Fruit fly (Drosophila melanogaster): ENCODE results near the gene CG31088.

CG31088 gene

DNA sequence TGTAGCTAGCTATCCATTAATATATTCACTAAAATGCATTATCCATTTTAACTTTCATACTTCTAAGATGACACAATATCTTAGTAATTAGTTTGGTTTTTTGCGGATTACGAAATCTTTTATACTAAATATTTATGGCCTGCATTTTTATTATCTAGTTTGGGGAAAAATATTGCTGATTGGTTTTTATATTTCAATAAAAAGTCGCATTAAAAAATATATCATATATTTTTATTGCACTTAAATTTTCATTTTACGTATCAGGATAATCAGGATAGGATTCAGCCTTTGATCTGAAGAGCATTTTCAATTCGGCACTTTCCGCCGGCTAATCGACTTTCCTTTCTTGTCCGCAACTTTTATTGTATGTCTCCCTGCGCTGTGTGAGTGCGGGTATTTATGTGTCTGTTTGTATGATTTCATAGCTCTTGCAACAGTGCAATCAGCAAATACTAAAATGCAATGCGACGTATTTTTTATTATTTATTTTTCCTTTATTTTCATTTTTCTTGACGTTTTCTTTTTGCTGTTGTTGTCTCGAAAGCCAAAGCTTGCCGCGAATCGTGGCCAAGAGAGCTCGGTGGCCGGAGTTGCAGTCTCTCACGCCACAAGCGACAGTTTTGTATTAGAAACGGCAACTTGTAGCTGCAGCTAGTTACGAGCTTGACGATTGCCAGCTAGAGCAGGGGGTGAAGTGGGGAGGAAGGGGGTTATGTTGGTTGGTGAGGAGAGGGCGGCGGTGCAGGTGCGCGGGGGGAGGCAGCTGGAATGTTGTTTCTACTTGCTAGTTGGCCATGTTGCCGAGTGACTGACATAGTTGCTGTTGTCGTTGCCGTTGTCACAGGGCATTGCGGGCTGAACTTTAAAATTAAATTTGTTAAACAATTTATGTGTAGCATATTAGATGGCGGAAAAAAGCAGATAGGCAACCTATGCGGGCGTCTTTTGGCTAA is 27.8 kb downstream of the CG31088 start:
- TF ChIP-seq Eip78C (GFP tag) (peak; percentile 70), acj6 (GFP tag; optimal IDR thresholded peaks at IDR 0.05) (no peak), OdsH (GFP tag; optimal IDR thresholded peaks at IDR 0.05) (peak; percentile 17), CG8119 (GFP tag; IDR thresholded peaks at IDR 0.05) (peak; percentile 62; the same call in 2 of the 3 replicates), fkh (GFP tag; optimal IDR thresholded peaks at IDR 0.05) (no peak), eg (GFP tag; IDR thresholded peaks at IDR 0.05) (peak; percentile 72; the same call in 2 of the 3 replicates), Hr4 (GFP tag; optimal IDR thresholded peaks at IDR 0.05) (peak; percentile 62), Lpt (GFP tag; optimal IDR thresholded peaks at IDR 0.05) (peak; percentile 0), CG15336 (GFP tag; IDR thresholded peaks at IDR 0.05) (peak; percentile 12; the same call in 1 of the 2 replicates), Gug (GFP tag; IDR thresholded peaks at IDR 0.05) (peak; percentile 10; the same call in 1 of the 2 replicates), CG11902 (GFP tag; optimal IDR thresholded peaks at IDR 0.05) (no peak), pdm3 (GFP tag; optimal IDR thresholded peaks at IDR 0.05) (no peak), CG8632 (GFP tag; optimal IDR thresholded peaks at IDR 0.05) (no peak), CG6163 (GFP tag; IDR thresholded peaks at IDR 0.05) (0 out of 3 replicates have a peak, but pooled peaks have one; percentile 22), CG6276 (GFP tag; optimal IDR thresholded peaks at IDR 0.05) (peak; percentile 62), Ets21C (GFP tag; optimal IDR thresholded peaks at IDR 0.05) (no peak), CG11294 (GFP tag; IDR thresholded peaks at IDR 0.05) (no peak), svp (GFP tag) (peak; percentile 47), dac (GFP tag; optimal IDR thresholded peaks at IDR 0.05) (no peak), CG4318 (GFP tag; optimal IDR thresholded peaks at IDR 0.05) (peak; percentile 71), CG10631 (GFP tag; optimal IDR thresholded peaks at IDR 0.05) (no peak), esn (GFP tag; optimal IDR thresholded peaks at IDR 0.05) (no peak), CG32006 (GFP tag; optimal IDR thresholded peaks at IDR 0.05) (peak; percentile 83), salr (GFP tag; optimal IDR thresholded peaks at IDR 0.05) (peak in 1 of 2 experiments; percentile 60)

- TF ChIP-seq Hr4 (GFP tag; optimal IDR thresholded peaks at IDR 0.05) (no peak), CG1621 (tag; optimal IDR thresholded peaks at IDR 0.05) (no peak), CG11902 (GFP tag; optimal IDR thresholded peaks at IDR 0.05) (no peak), topi (GFP tag; optimal IDR thresholded peaks at IDR 0.05) (no peak), Eip75B (GFP tag; optimal IDR thresholded peaks at IDR 0.05) (no peak), Eip93F (GFP tag; optimal IDR thresholded peaks at IDR 0.05) (no peak), esn (GFP tag; optimal IDR thresholded peaks at IDR 0.05) (no peak), fkh (GFP tag; optimal IDR thresholded peaks at IDR 0.05) (no peak), net (GFP tag; optimal IDR thresholded peaks at IDR 0.05) (no peak), Ets21C (GFP tag; optimal IDR thresholded peaks at IDR 0.05) (no peak), CG3919 (GFP tag; optimal IDR thresholded peaks at IDR 0.05) (no peak), ss (GFP tag; optimal IDR thresholded peaks at IDR 0.05) (no peak), Gug (GFP tag; IDR thresholded peaks at IDR 0.05) (no peak), CG4318 (GFP tag; optimal IDR thresholded peaks at IDR 0.05) (no peak), spab (GFP tag; optimal IDR thresholded peaks at IDR 0.05) (no peak), Eip78C (GFP tag) (no peak), Blimp-1 (GFP tag; optimal IDR thresholded peaks at IDR 0.05) (no peak), CG15336 (GFP tag; IDR thresholded peaks at IDR 0.05) (no peak)
These were observed 29.0 kb downstream of the CG31088 start for dm6 chr3R:15921747-15922146.

DNA sequence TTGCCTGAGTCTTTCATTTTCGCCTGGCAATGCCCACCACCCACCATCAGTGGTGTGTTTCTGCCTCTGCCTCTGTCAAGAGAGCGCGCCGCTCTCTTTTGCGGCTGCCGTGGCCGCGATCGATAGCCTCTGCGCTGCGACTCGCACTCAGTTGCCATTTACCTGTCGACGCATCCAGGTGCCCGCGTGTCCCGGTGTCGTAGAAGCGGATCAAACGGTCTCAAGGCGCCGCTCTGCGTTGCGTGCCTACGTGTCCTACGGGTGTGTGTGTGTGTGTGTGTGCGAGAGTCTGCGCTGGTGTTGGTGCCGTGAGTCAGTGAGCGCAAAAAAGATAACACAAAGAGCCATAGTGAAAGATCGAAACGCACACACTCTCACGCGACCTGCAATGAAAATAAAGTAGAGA is 30.0 kb downstream of the CG31088 start, which contains the start of gene Fbxl7:
Fbxl7 (plus strand) TSS at position 148 of the 406 bp plus-strand sequence.
- TF ChIP-seq spab (GFP tag; optimal IDR thresholded peaks at IDR 0.05) (no peak), fd59A (GFP tag; optimal IDR thresholded peaks at IDR 0.05) (no peak), fd85E (GFP tag; optimal IDR thresholded peaks at IDR 0.05) (no peak), CG6792 (GFP tag; optimal IDR thresholded peaks at IDR 0.05) (no peak), fkh (GFP tag; optimal IDR thresholded peaks at IDR 0.05) (peak; percentile 20), CG6163 (GFP tag; IDR thresholded peaks at IDR 0.05) (peak; percentile 71), CG9139 (GFP tag; optimal IDR thresholded peaks at IDR 0.05) (no peak), Eip78C (GFP tag) (peak; percentile 32), CG32006 (GFP tag; optimal IDR thresholded peaks at IDR 0.05) (no peak), CG11762 (GFP tag; optimal IDR thresholded peaks at IDR 0.05; ENCODE audit: insufficient read depth) (no peak), topi (GFP tag; optimal IDR thresholded peaks at IDR 0.05) (no peak), svp (GFP tag) (peak; percentile 53), CG10669 (GFP tag; optimal IDR thresholded peaks at IDR 0.05) (no peak), ss (GFP tag; optimal IDR thresholded peaks at IDR 0.05) (peak; percentile 51 to 81), Sox102F (GFP tag; optimal IDR thresholded peaks at IDR 0.05) (peak; percentile 20), dac (GFP tag; optimal IDR thresholded peaks at IDR 0.05) (no peak), CG1621 (tag; optimal IDR thresholded peaks at IDR 0.05) (peak; percentile 36), CG15336 (GFP tag; IDR thresholded peaks at IDR 0.05) (no peak; the same call in 1 of the 2 replicates), CG3919 (GFP tag; optimal IDR thresholded peaks at IDR 0.05) (no peak), CG6854 (GFP tag; optimal IDR thresholded peaks at IDR 0.05) (peak; percentile 40), pdm3 (GFP tag; optimal IDR thresholded peaks at IDR 0.05) (no peak), eg (GFP tag; IDR thresholded peaks at IDR 0.05) (peak; percentile 71), OdsH (GFP tag; optimal IDR thresholded peaks at IDR 0.05) (no peak), Smox (GFP tag; optimal IDR thresholded peaks at IDR 0.05) (no peak), dsx (GFP tag; optimal IDR thresholded peaks at IDR 0.05; ENCODE audit: poor library complexity, severe bottlenecking) (peak; percentile 21)
